Fruit fly (Drosophila melanogaster) whole organism, embryonic: ENCODE measurements around the gene CG31960.

ENCODE experiments used
- ATbp ChIP-seq: fragments of 200-800 bp; sonication (Bioruptor generic); optimal IDR thresholded peaks from 2 replicates; lab custom pipeline; 2017; ENCODE audit warnings: missing biosample characterization, mild to moderate bottlenecking, missing genetic modification characterization, missing genetic modification reagents
- BtbVII ChIP-seq: fragments of 200-800 bp; sonication (Bioruptor generic); optimal IDR thresholded peaks from 3 replicates; lab custom pipeline; 2017; ENCODE audit warnings: missing biosample characterization, mild to moderate bottlenecking, missing genetic modification characterization
- CG10209 ChIP-seq: fragments of 200-800 bp; sonication (Bioruptor generic); optimal IDR thresholded peaks from 3 replicates; lab custom pipeline; 2017; ENCODE audit warnings: missing biosample characterization, mild to moderate bottlenecking, missing genetic modification characterization, missing genetic modification reagents
- CG10654 ChIP-seq: fragments of 200-800 bp; sonication (Bioruptor generic); optimal IDR thresholded peaks from 2 replicates; lab custom pipeline; 2016; ENCODE audit warnings: missing biosample characterization, missing genetic modification characterization
- CG11560 ChIP-seq: fragments of 200-800 bp; sonication (Bioruptor generic); IDR thresholded peaks from 3 replicates; pipeline ENCODE4 v1.3.6; 2022; ENCODE audit warnings: missing biosample characterization, missing genetic modification characterization
- CG12071 ChIP-seq: fragments of 200-800 bp; sonication (Bioruptor generic); optimal IDR thresholded peaks from 3 replicates; lab custom pipeline; 2018; ENCODE audit warnings: missing biosample characterization, mild to moderate bottlenecking, missing genetic modification characterization
- CG13624 ChIP-seq: fragments of 200-800 bp; sonication (Bioruptor generic); optimal IDR thresholded peaks from 2 replicates; lab custom pipeline; 2016; ENCODE audit warnings: missing biosample characterization, missing genetic modification characterization
- CG13894 ChIP-seq: fragments of 200-800 bp; sonication (Bioruptor generic); optimal IDR thresholded peaks from 3 replicates; lab custom pipeline; 2018; ENCODE audit warnings: missing biosample characterization, mild to moderate bottlenecking, missing genetic modification characterization, moderate library complexity
- CG14710 ChIP-seq: fragments of 200-800 bp; sonication (Bioruptor generic); optimal IDR thresholded peaks from 3 replicates; lab custom pipeline; 2019; ENCODE audit warnings: missing biosample characterization, mild to moderate bottlenecking, missing genetic modification characterization, moderate library complexity
- CG15011 ChIP-seq: fragments of 200-800 bp; sonication (Bioruptor generic); optimal IDR thresholded peaks from 3 replicates; lab custom pipeline; 2018; ENCODE audit warnings: missing biosample characterization, mild to moderate bottlenecking, missing genetic modification characterization
- CG1792 ChIP-seq: fragments of 200-800 bp; sonication (Bioruptor generic); optimal IDR thresholded peaks from 2 replicates; lab custom pipeline; 2016; ENCODE audit warnings: missing biosample characterization, missing genetic modification characterization
- CG18262 ChIP-seq: fragments of 200-800 bp; optimal IDR thresholded peaks from 3 replicates; lab custom pipeline; 2019; ENCODE audit warnings: missing biosample characterization, mild to moderate bottlenecking, missing genetic modification characterization, moderate library complexity
- CG2199 ChIP-seq: fragments of 200-800 bp; sonication (Bioruptor generic); IDR thresholded peaks from 3 replicates; pipeline ENCODE4 v1.3.6; 2022; ENCODE audit warnings: missing biosample characterization, missing genetic modification characterization
- CG2889 ChIP-seq: fragments of 200-800 bp; sonication (Bioruptor generic); IDR thresholded peaks from 3 replicates; pipeline ENCODE4 v1.3.6; 2022; ENCODE audit warnings: missing biosample characterization, missing genetic modification characterization
- CG3065 ChIP-seq: fragments of 200-800 bp; sonication (Bioruptor generic); optimal IDR thresholded peaks from 2 replicates; lab custom pipeline; 2016; ENCODE audit warnings: missing biosample characterization, missing genetic modification characterization
- CG32532 ChIP-seq: fragments of 200-800 bp; sonication (Bioruptor generic); IDR thresholded peaks from 2 replicates; pipeline ENCODE4 v1.3.6; 2022; ENCODE audit warnings: missing biosample characterization, missing genetic modification characterization
- CG3407 ChIP-seq: fragments of 200-800 bp; sonication (Bioruptor generic); optimal IDR thresholded peaks from 2 replicates; lab custom pipeline; 2018; ENCODE audit warnings: missing biosample characterization, mild to moderate bottlenecking, missing genetic modification characterization
- CG4282 ChIP-seq: fragments of 200-800 bp; sonication (Bioruptor generic); optimal IDR thresholded peaks from 2 replicates; lab custom pipeline; 2016; ENCODE audit warnings: missing biosample characterization, missing genetic modification characterization
- CG6175 ChIP-seq: fragments of 200-800 bp; sonication (Bioruptor generic); IDR thresholded peaks from 3 replicates; pipeline ENCODE4 v1.3.6; 2022; ENCODE audit warnings: missing biosample characterization, missing genetic modification characterization
- CG7372 ChIP-seq: fragments of 200-800 bp; sonication (Bioruptor generic); IDR thresholded peaks from 2 replicates; pipeline ENCODE4 v1.3.6; 2022; ENCODE audit warnings: missing biosample characterization, missing genetic modification characterization
- CG7963 ChIP-seq: fragments of 200-800 bp; sonication (Bioruptor generic); IDR thresholded peaks from 3 replicates; pipeline ENCODE4 v1.3.6; 2022; ENCODE audit warnings: missing biosample characterization, missing genetic modification characterization; ENCODE audit not compliant: partially characterized antibody
- CG8944 ChIP-seq: fragments of 200-800 bp; sonication (Bioruptor generic); optimal IDR thresholded peaks from 3 replicates; lab custom pipeline; 2016; ENCODE audit warnings: missing biosample characterization, missing genetic modification characterization
- Dip2 ChIP-seq: fragments of 200-800 bp; sonication (Bioruptor generic); IDR thresholded peaks from 2 replicates; pipeline ENCODE4 v1.3.6; 2022; ENCODE audit warnings: missing biosample characterization, missing genetic modification characterization
- ERR ChIP-seq: fragments of 200-800 bp; sonication (Bioruptor generic); optimal IDR thresholded peaks from 2 replicates; lab custom pipeline; 2016; ENCODE audit warnings: missing biosample characterization, missing genetic modification characterization
- H2.0 ChIP-seq: fragments of 200-800 bp; sonication (Bioruptor generic); IDR thresholded peaks from 2 replicates; pipeline ENCODE4 v1.3.6; 2022; ENCODE audit warnings: missing biosample characterization, missing genetic modification characterization
- Hey ChIP-seq: fragments of 200-800 bp; sonication (Bioruptor generic); optimal IDR thresholded peaks from 3 replicates; lab custom pipeline; 2018; ENCODE audit warnings: missing biosample characterization, mild to moderate bottlenecking, missing genetic modification characterization
- HmgZ ChIP-seq: fragments of 200-800 bp; sonication (Bioruptor generic); optimal IDR thresholded peaks from 2 replicates; lab custom pipeline; 2018; ENCODE audit warnings: missing biosample characterization, mild to moderate bottlenecking, missing genetic modification characterization
- Lhr ChIP-seq: fragments of 200-800 bp; sonication (Bioruptor generic); optimal IDR thresholded peaks from 3 replicates; lab custom pipeline; 2017; ENCODE audit warnings: mild to moderate bottlenecking, missing biosample characterization, missing genetic modification reagents, missing genetic modification characterization
- Nf-YA ChIP-seq: fragments of 200-800 bp; sonication (Bioruptor generic); IDR thresholded peaks from 2 replicates; pipeline ENCODE4 v1.3.6; 2022; ENCODE audit warnings: missing biosample characterization, missing genetic modification characterization
- Ptx1 ChIP-seq: fragments of 200-800 bp; sonication (Bioruptor generic); IDR thresholded peaks from 2 replicates; pipeline ENCODE4 v1.3.6; 2022; ENCODE audit warnings: missing biosample characterization, missing genetic modification characterization
- Rx ChIP-seq: fragments of 200-800 bp; sonication (Bioruptor generic); IDR thresholded peaks from 2 replicates; pipeline ENCODE4 v1.3.6; 2022; ENCODE audit warnings: missing biosample characterization, missing genetic modification characterization
- Side ChIP-seq: fragments of 200-800 bp; sonication (Bioruptor generic); optimal IDR thresholded peaks from 2 replicates; lab custom pipeline; 2016; ENCODE audit warnings: missing biosample characterization, missing genetic modification characterization
- Vsx1 ChIP-seq: fragments of 200-800 bp; sonication (Bioruptor generic); optimal IDR thresholded peaks from 2 replicates; lab custom pipeline; 2017; ENCODE audit warnings: missing biosample characterization, mild to moderate bottlenecking, missing genetic modification characterization, missing genetic modification reagents
- cg ChIP-seq: fragments of 200-800 bp; sonication (Bioruptor generic); optimal IDR thresholded peaks from 3 replicates; lab custom pipeline; 2019; ENCODE audit warnings: missing biosample characterization, mild to moderate bottlenecking, missing genetic modification characterization, moderate library complexity
- disco-r ChIP-seq: fragments of 200-800 bp; sonication (Bioruptor generic); optimal IDR thresholded peaks from 2 replicates; lab custom pipeline; 2016; ENCODE audit warnings: missing biosample characterization, missing genetic modification characterization
- dm ChIP-seq: fragments of 200-800 bp; sonication (Bioruptor generic); optimal IDR thresholded peaks from 3 replicates; lab custom pipeline; 2016; ENCODE audit warnings: missing biosample characterization, missing genetic modification characterization
- ewg ChIP-seq: fragments of 200-800 bp; sonication (Bioruptor generic); optimal IDR thresholded peaks from 3 replicates; lab custom pipeline; 2017; ENCODE audit warnings: mild to moderate bottlenecking, missing biosample characterization, missing genetic modification reagents, missing genetic modification characterization
- fd102C ChIP-seq: fragments of 200-800 bp; sonication (Bioruptor generic); optimal IDR thresholded peaks from 2 replicates; lab custom pipeline; 2018; ENCODE audit warnings: missing biosample characterization, mild to moderate bottlenecking, missing genetic modification characterization, moderate library complexity
- fd3F ChIP-seq: fragments of 200-800 bp; sonication (Bioruptor generic); optimal IDR thresholded peaks from 2 replicates; lab custom pipeline; 2018; ENCODE audit warnings: missing biosample characterization, mild to moderate bottlenecking, missing genetic modification characterization, moderate library complexity
- fru ChIP-seq: fragments of >200 bp; optimal IDR thresholded peaks from 2 replicates; lab custom pipeline; 2017
- her ChIP-seq: fragments of 200-800 bp; sonication (Bioruptor generic); optimal IDR thresholded peaks from 2 replicates; lab custom pipeline; 2016; ENCODE audit warnings: missing biosample characterization, missing genetic modification characterization
- jing ChIP-seq: fragments of 200-800 bp; sonication (Bioruptor generic); optimal IDR thresholded peaks from 2 replicates; lab custom pipeline; 2018; ENCODE audit warnings: missing biosample characterization, mild to moderate bottlenecking, missing genetic modification characterization
- kah ChIP-seq: fragments of 200-800 bp; sonication (Bioruptor generic); optimal IDR thresholded peaks from 2 replicates; lab custom pipeline; 2018; ENCODE audit warnings: missing biosample characterization, mild to moderate bottlenecking, missing genetic modification characterization
- lbe ChIP-seq: fragments of 200-800 bp; sonication (Bioruptor generic); optimal IDR thresholded peaks from 2 replicates; lab custom pipeline; 2016; ENCODE audit warnings: missing biosample characterization, mild to moderate bottlenecking, missing genetic modification characterization
- pita ChIP-seq: fragments of 200-800 bp; sonication (Bioruptor generic); optimal IDR thresholded peaks from 2 replicates; lab custom pipeline; 2017; ENCODE audit warnings: missing biosample characterization, mild to moderate bottlenecking, missing genetic modification characterization
- psq ChIP-seq: fragments of 200-800 bp; sonication (Bioruptor generic); optimal IDR thresholded peaks from 2 replicates; lab custom pipeline; 2017; ENCODE audit warnings: missing biosample characterization, missing genetic modification characterization
- pum ChIP-seq: fragments of 200-800 bp; sonication (Bioruptor generic); optimal IDR thresholded peaks from 2 replicates; lab custom pipeline; 2016; ENCODE audit warnings: missing biosample characterization, missing genetic modification characterization
- slp2 ChIP-seq: fragments of 200-800 bp; sonication (Bioruptor generic); optimal IDR thresholded peaks from 2 replicates; lab custom pipeline; 2016; ENCODE audit warnings: missing biosample characterization, missing genetic modification characterization
- tio ChIP-seq: fragments of 200-800 bp; sonication (Bioruptor generic); optimal IDR thresholded peaks from 2 replicates; lab custom pipeline; 2017; ENCODE audit warnings: missing biosample characterization, missing genetic modification characterization, inconsistent platforms
- usp ChIP-seq: fragments of >200 bp; optimal IDR thresholded peaks from 2 replicates; lab custom pipeline; 2017; ENCODE audit warnings: missing biosample characterization, missing genetic modification characterization
- zf30C ChIP-seq: fragments of 200-800 bp; sonication (Bioruptor generic); optimal IDR thresholded peaks from 3 replicates; lab custom pipeline; 2018; ENCODE audit warnings: missing biosample characterization, mild to moderate bottlenecking, missing genetic modification characterization

CG31960 gene

DNA sequence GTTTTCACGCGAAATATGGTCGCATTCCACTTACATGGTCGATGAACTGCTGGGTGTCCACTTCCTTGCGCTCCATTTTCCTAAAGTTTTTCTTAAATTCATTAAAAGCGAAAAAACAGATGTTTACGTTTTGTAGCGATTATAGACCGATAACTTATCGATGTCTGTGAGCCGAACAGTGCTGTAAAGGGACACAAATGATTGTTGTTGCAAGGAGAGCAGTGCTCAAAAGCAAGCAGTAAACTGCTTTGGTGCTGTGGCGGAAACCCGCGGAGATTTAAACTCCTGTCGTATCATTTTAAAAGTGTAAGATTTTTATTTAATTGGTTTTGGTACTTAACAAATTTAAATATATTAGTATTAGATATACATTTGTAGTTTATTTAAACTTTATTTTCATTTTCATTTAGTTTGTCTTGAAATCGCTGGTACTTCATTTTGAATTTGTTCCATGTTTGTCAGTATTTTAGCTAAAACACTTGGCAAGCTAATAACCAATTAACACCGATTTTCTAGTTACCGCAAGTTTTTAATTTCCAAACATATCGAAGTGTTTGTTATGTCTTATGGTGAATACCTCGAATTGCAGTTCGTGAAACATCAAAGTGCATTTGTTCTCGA is 28.6 kb downstream of the CG31960 start, which contains the start of gene CG3407 (continued):
- no peak for TF ChIP-seq Rx (GFP tag; lab: Robert Waterston, UW)
- TF ChIP-seq Vsx1: no peak
- TF ChIP-seq ATbp: no peak
- no peak for TF ChIP-seq Dip2
- TF ChIP-seq CG2199 (GFP tag; lab: Robert Waterston, UW): peak; percentile 33; the same call in 1 of the 3 replicates
- no peak for TF ChIP-seq kah (GFP tag; lab: Kevin White, UChicago)
- peak; percentile 53 for TF ChIP-seq CG8944 (GFP tag; lab: Kevin White, UChicago)
- TF ChIP-seq Nf-YA: no peak
- peak; percentile 26 for TF ChIP-seq CG10209 (GFP tag; lab: Kevin White, UChicago)
- no peak for TF ChIP-seq CG12071 (GFP tag; lab: Kevin White, UChicago)
- no peak for TF ChIP-seq disco-r (GFP tag; lab: Kevin White, UChicago)
- no peak for TF ChIP-seq zf30C (GFP tag; lab: Kevin White, UChicago)
- TF ChIP-seq CG18262 (tag; lab: Kevin White, UChicago): no peak
- no peak for TF ChIP-seq pita (GFP tag; lab: Kevin White, UChicago)
- TF ChIP-seq CG2889 (GFP tag; lab: Robert Waterston, UW): no peak
- no peak for TF ChIP-seq BtbVII (GFP tag; lab: Kevin White, UChicago)
- TF ChIP-seq CG7963 (GFP tag; lab: Robert Waterston, UW): peak; percentile 64
- no peak for TF ChIP-seq CG13894
- peak; percentile 18 for TF ChIP-seq fd102C (GFP tag; lab: Kevin White, UChicago)
- TF ChIP-seq pum (GFP tag; lab: Kevin White, UChicago): peak; percentile 30
- no peak for TF ChIP-seq cg
- TF ChIP-seq CG7372 (GFP tag; lab: Robert Waterston, UW): no peak
- no peak for TF ChIP-seq usp
- TF ChIP-seq jing (GFP tag; lab: Kevin White, UChicago): no peak
- no peak for TF ChIP-seq lbe (GFP tag; lab: Kevin White, UChicago)
- TF ChIP-seq ERR (GFP tag; lab: Kevin White, UChicago): peak; percentile 56
- TF ChIP-seq CG1792: no peak
- peak; percentile 61 for TF ChIP-seq her (GFP tag; lab: Kevin White, UChicago)
- peak; percentile 47 for TF ChIP-seq CG13624
- TF ChIP-seq tio (GFP tag; lab: Kevin White, UChicago): no peak
- no peak for TF ChIP-seq CG3065
- peak; percentile 33 for TF ChIP-seq slp2 (GFP tag; lab: Kevin White, UChicago)
- no peak; the same call in 2 of the 3 replicates for TF ChIP-seq CG11560 (tag; lab: Robert Waterston, UW)
- 0 out of 2 replicates have a peak, but pooled peaks have one; percentile 28 for TF ChIP-seq H2.0 (GFP tag; lab: Robert Waterston, UW)
- no peak for TF ChIP-seq CG10654 (GFP tag; lab: Kevin White, UChicago)
- no peak for TF ChIP-seq fd3F (GFP tag; lab: Kevin White, UChicago)
- TF ChIP-seq CG15011: no peak
- TF ChIP-seq fru (lab: Kevin White, UChicago): no peak
- peak; percentile 52; the same call in 1 of the 3 replicates for TF ChIP-seq CG6175 (GFP tag; lab: Robert Waterston, UW)
- TF ChIP-seq CG3407 (GFP tag; lab: Kevin White, UChicago): peak; percentile 34
- peak; percentile 14 for TF ChIP-seq dm (GFP tag; lab: Kevin White, UChicago)
- TF ChIP-seq Side (GFP tag; lab: Kevin White, UChicago): peak; percentile 22
- TF ChIP-seq Lhr (GFP tag; lab: Kevin White, UChicago): peak; percentile 81
- no peak for TF ChIP-seq Hey (tag; lab: Kevin White, UChicago)
- peak; percentile 81 for TF ChIP-seq HmgZ (tag; lab: Kevin White, UChicago)
- TF ChIP-seq CG32532 (GFP tag; lab: Robert Waterston, UW): 0 out of 2 replicates have a peak, but pooled peaks have one; percentile 36
- TF ChIP-seq CG14710 (tag; lab: Kevin White, UChicago): peak; percentile 56
- TF ChIP-seq CG4282: peak; percentile 23
- no peak for TF ChIP-seq psq
- peak; percentile 55 for TF ChIP-seq Ptx1
- peak; percentile 39 for TF ChIP-seq ewg
